3 worm cellular contexts compared by ENCODE assay signal in the genomic region with DNA sequence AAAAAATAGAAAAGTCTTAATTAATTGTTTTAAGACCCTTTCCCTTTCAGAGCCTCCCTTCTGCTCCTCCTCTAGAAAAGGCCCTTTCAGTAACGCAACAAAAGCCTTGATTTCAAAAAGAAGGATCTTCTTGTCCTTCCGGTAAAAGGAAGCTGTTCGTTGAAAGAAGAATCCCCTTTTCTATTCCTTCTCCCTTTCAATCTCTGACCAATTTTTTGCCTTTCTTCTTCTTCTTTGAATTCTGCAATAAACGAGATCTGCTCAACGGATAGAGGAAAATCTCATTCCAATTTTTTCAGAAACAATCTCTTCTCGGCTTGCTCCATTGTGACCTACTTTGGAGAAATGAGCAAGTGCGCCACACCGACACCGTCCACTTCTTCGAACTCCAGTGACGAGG.
A peak's percentile ranks its signal among the peaks of the same experiment; 100 is the strongest.
TF ChIP-seq lines count a peak whose summit lies in the region.

Gene F35D11.3 (plus strand): TSS at position 300 of the 400 bp plus-strand sequence.

TF ChIP-seq in whole organism, L1 larva, 84 proteins besides CTCF, POLR2A, EP300 and RAD21:
- TF ChIP-seq lin-14 (GFP tag; optimal IDR thresholded peaks at IDR 0.05; lab: Kevin White, UChicago), result peak; percentile 17
- peak; percentile 87 for TF ChIP-seq fkh-10 (GFP tag; optimal IDR thresholded peaks at IDR 0.05; lab: Kevin White, UChicago)
- TF ChIP-seq nhr-76 (tag; optimal IDR thresholded peaks at IDR 0.05; lab: Kevin White, UChicago), result no peak

TF ChIP-seq in whole organism, L3 larva, 47 proteins besides CTCF, POLR2A, EP300 and RAD21:
- TF ChIP-seq fkh-10 (GFP tag; optimal IDR thresholded peaks at IDR 0.05; lab: Kevin White, UChicago) (peak; percentile 63), egl-5 (tag; optimal IDR thresholded peaks at IDR 0.05; lab: Kevin White, UChicago) (no peak), nhr-23 (tag; optimal IDR thresholded peaks at IDR 0.05; lab: Kevin White, UChicago) (no peak)

TF ChIP-seq in whole organism, L4 larva, 104 proteins besides CTCF, POLR2A, EP300 and RAD21:
- TF ChIP-seq lin-39 (tag; optimal IDR thresholded peaks at IDR 0.05; lab: Kevin White, UChicago), result no peak
- peak; percentile 62 for TF ChIP-seq fkh-10 (GFP tag; optimal IDR thresholded peaks at IDR 0.05; lab: Kevin White, UChicago)
- no peak for TF ChIP-seq mxl-2 (GFP tag; conservative IDR thresholded peaks at IDR 0.05; lab: Robert Waterston, UW)
- TF ChIP-seq nhr-111 (GFP tag; optimal IDR thresholded peaks at IDR 0.05; lab: Kevin White, UChicago), result no peak
- no peak for TF ChIP-seq snpc-1.2 (GFP tag; IDR thresholded peaks at IDR 0.05; lab: Robert Waterston, UW)
- TF ChIP-seq F37D6.2 (tag; optimal IDR thresholded peaks at IDR 0.05; lab: Kevin White, UChicago), result no peak

Comparison
In these comparisons a context has a peak if more than half of its experiments do, and no peak if none do; other contexts are left out.
1. Of the 29 proteins assayed by ChIP-seq in both whole organism, L4 larva and whole organism, L1 larva: peak only in whole organism, L4 larva: none; only in whole organism, L1 larva: none; in both: fkh-10; in neither: 28.